Fruit fly (Drosophila melanogaster) whole organism, embryonic: ENCODE results near the gene pim.

ENCODE experiments used
- CG11247 ChIP-seq: fragments of 200-800 bp; sonication (Bioruptor generic); IDR thresholded peaks from 2 replicates; pipeline ENCODE4 v1.3.6; 2022; ENCODE audit warnings: missing biosample characterization, missing genetic modification characterization
- CG16779 ChIP-seq: fragments of 200-800 bp; sonication (Bioruptor generic); IDR thresholded peaks from 2 replicates; pipeline ENCODE4 v1.3.6; 2022; ENCODE audit warnings: missing biosample characterization, missing genetic modification characterization
- Hr39 ChIP-seq: fragments of >200 bp; optimal IDR thresholded peaks from 2 replicates; lab custom pipeline; 2017
- Lhr ChIP-seq: fragments of 200-800 bp; sonication (Bioruptor generic); optimal IDR thresholded peaks from 3 replicates; lab custom pipeline; 2017; ENCODE audit warnings: mild to moderate bottlenecking, missing biosample characterization, missing genetic modification reagents, missing genetic modification characterization
- Oaz ChIP-seq: fragments of 200-800 bp; sonication (Bioruptor generic); IDR thresholded peaks from 2 replicates; pipeline ENCODE4 v1.3.6; 2022; ENCODE audit warnings: missing biosample characterization, missing genetic modification characterization
- cwo ChIP-seq: fragments of 200-800 bp; sonication (Bioruptor generic); optimal IDR thresholded peaks from 3 replicates; lab custom pipeline; 2017; ENCODE audit warnings: missing biosample characterization, missing genetic modification characterization, mild to moderate bottlenecking, moderate library complexity, missing genetic modification reagents
- ems ChIP-seq: fragments of 200-800 bp; sonication (Bioruptor generic); optimal IDR thresholded peaks from 3 replicates; lab custom pipeline; 2016; ENCODE audit warnings: missing biosample characterization, missing genetic modification characterization
- rib ChIP-seq: fragments of 200-800 bp; sonication (Bioruptor generic); IDR thresholded peaks from 2 replicates; pipeline ENCODE4 v1.3.6; 2022; ENCODE audit warnings: missing biosample characterization, missing genetic modification characterization

The pim gene

DNA sequence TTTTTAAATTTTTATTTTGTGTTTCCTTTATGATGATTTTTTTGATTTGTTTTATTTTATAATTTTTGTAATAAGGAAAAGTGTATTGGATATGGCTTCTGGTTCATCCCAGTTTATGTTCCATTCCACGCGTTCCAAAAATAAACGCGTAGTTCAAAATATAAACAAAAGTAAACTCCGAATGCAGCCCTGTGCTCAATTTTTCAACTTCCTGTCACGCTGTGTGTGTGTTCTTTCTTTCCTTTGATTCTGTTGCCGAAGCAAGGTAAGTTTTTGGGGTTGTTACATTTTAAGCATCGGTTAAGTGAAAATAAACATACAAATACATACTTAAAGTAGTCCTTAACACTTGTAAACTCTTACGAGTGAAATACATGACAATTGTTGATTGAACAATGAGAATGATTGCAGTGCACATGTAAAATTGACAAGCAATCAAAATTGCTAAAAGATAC, 45.4 kb downstream of the pim start, which contains the start of the genes Ip259 and RpS27A (continued):
- peak; percentile 80 for TF ChIP-seq CG16779
- TF ChIP-seq rib (GFP tag; lab: Robert Waterston, UW) = 0 out of 2 replicates have a peak, but pooled peaks have one; percentile 59
- TF ChIP-seq ems = peak; percentile 21
- TF ChIP-seq Oaz (GFP tag; lab: Robert Waterston, UW) = 0 out of 2 replicates have a peak, but pooled peaks have one; percentile 23
- TF ChIP-seq Hr39 (lab: Kevin White, UChicago) = no peak
- peak; percentile 68 for TF ChIP-seq CG11247
- TF ChIP-seq cwo (GFP tag; lab: Kevin White, UChicago) = no peak
- TF ChIP-seq Lhr (GFP tag; lab: Kevin White, UChicago) = peak; percentile 74
